Fruit fly (Drosophila melanogaster): ENCODE measurements around the gene CkIIalpha-i1.

The CkIIalpha-i1 gene

dm6 chr3L:15826347-15826984 lies 9.7 kb downstream of the CkIIalpha-i1 start, which contains the start of the genes DCP2 and dbo (continued):
- no peak for TF ChIP-seq CG12236 (GFP tag; optimal IDR thresholded peaks at IDR 0.05)
- peak; percentile 5 for TF ChIP-seq CG12744 (GFP tag; optimal IDR thresholded peaks at IDR 0.05)
- no peak for TF ChIP-seq CG13123 (GFP tag; optimal IDR thresholded peaks at IDR 0.05)
- peak; percentile 74 for TF ChIP-seq E2f1 (GFP tag; IDR thresholded peaks at IDR 0.05)
- peak; percentile 4; the same call in 1 of the 2 replicates for TF ChIP-seq chm (GFP tag; IDR thresholded peaks at IDR 0.05)
- TF ChIP-seq sc (optimal IDR thresholded peaks at IDR 0.05), result no peak
- TF ChIP-seq sc (GFP tag; optimal IDR thresholded peaks at IDR 0.05), result no peak
- TF ChIP-seq Sox100B (GFP tag; optimal IDR thresholded peaks at IDR 0.05), result peak; percentile 73
- TF ChIP-seq klu (GFP tag; IDR thresholded peaks at IDR 0.05), result no peak
- peak; percentile 79 for TF ChIP-seq CG2116 (GFP tag; optimal IDR thresholded peaks at IDR 0.05)
- peak; percentile 35 for TF ChIP-seq schlank (tag; optimal IDR thresholded peaks at IDR 0.05)
- TF ChIP-seq CG1603 (tag; optimal IDR thresholded peaks at IDR 0.05), result peak; percentile 26
- no peak; the same call in 1 of the 3 replicates for TF ChIP-seq zen2 (GFP tag; IDR thresholded peaks at IDR 0.05; ENCODE audit: partially characterized antibody)
- TF ChIP-seq HmgD (GFP tag; optimal IDR thresholded peaks at IDR 0.05), result no peak
- TF ChIP-seq cato (GFP tag; optimal IDR thresholded peaks at IDR 0.05; ENCODE audit: borderline replicate concordance), result peak; percentile 19
- TF ChIP-seq CG10979 (tag; optimal IDR thresholded peaks at IDR 0.05), result no peak
- TF ChIP-seq kah (GFP tag; optimal IDR thresholded peaks at IDR 0.05), result no peak
- TF ChIP-seq Rx (GFP tag; IDR thresholded peaks at IDR 0.05), result peak; percentile 43; the same call in 1 of the 2 replicates
- TF ChIP-seq bigmax (GFP tag; optimal IDR thresholded peaks at IDR 0.05), result no peak
- TF ChIP-seq CG33557 (GFP tag; optimal IDR thresholded peaks at IDR 0.05), result peak; percentile 32
- no peak for TF ChIP-seq Ravus (GFP tag; IDR thresholded peaks at IDR 0.05)
- TF ChIP-seq dan (GFP tag; IDR thresholded peaks at IDR 0.05), result no peak
- TF ChIP-seq CG9797 (GFP tag; optimal IDR thresholded peaks at IDR 0.05), result peak; percentile 50
- TF ChIP-seq CG14667 (GFP tag; IDR thresholded peaks at IDR 0.05), result peak; percentile 54
- TF ChIP-seq Xbp1 (GFP tag; optimal IDR thresholded peaks at IDR 0.05), result peak; percentile 77
- TF ChIP-seq CG13287 (GFP tag; IDR thresholded peaks at IDR 0.05; ENCODE audit: partially characterized antibody), result peak; percentile 86
- TF ChIP-seq ash1 (GFP tag; optimal IDR thresholded peaks at IDR 0.05), result no peak
- TF ChIP-seq otp (GFP tag; IDR thresholded peaks at IDR 0.05), result 0 out of 3 replicates have a peak, but pooled peaks have one; percentile 28
- no peak for TF ChIP-seq CG15011 (GFP tag; optimal IDR thresholded peaks at IDR 0.05)
- no peak for TF ChIP-seq Optix (GFP tag; IDR thresholded peaks at IDR 0.05)
- 0 out of 2 replicates have a peak, but pooled peaks have one; percentile 63 for TF ChIP-seq ranshi (GFP tag; IDR thresholded peaks at IDR 0.05)
- TF ChIP-seq Nf-YB (GFP tag; optimal IDR thresholded peaks at IDR 0.05), result no peak
- no peak for TF ChIP-seq grn (GFP tag; optimal IDR thresholded peaks at IDR 0.05)
- TF ChIP-seq crol (GFP tag; IDR thresholded peaks at IDR 0.05), result no peak
- peak; percentile 55 to 61 for TF ChIP-seq Pdp1 (GFP tag; optimal IDR thresholded peaks at IDR 0.05)
- no peak for TF ChIP-seq tll (GFP tag; optimal IDR thresholded peaks at IDR 0.05)
- TF ChIP-seq seq (GFP tag; IDR thresholded peaks at IDR 0.05), result peak; percentile 44; the same call in 1 of the 2 replicates
- TF ChIP-seq NK7.1 (GFP tag; optimal IDR thresholded peaks at IDR 0.05), result no peak
- TF ChIP-seq cwo (GFP tag; optimal IDR thresholded peaks at IDR 0.05), result no peak
- TF ChIP-seq CG2120 (GFP tag; optimal IDR thresholded peaks at IDR 0.05), result peak; percentile 81
- TF ChIP-seq Opbp (GFP tag; IDR thresholded peaks at IDR 0.05; ENCODE audit: partially characterized antibody), result peak; percentile 90
- TF ChIP-seq toy (GFP tag; IDR thresholded peaks at IDR 0.05), result peak; percentile 56
- no peak for TF ChIP-seq Eip74EF (GFP tag; optimal IDR thresholded peaks at IDR 0.05)
- peak; percentile 85 for TF ChIP-seq row (GFP tag; IDR thresholded peaks at IDR 0.05)
- no peak for TF ChIP-seq Camta (GFP tag; optimal IDR thresholded peaks at IDR 0.05)
- TF ChIP-seq disco-r (GFP tag; optimal IDR thresholded peaks at IDR 0.05), result no peak
- peak; percentile 47 for TF ChIP-seq CG10654 (GFP tag; optimal IDR thresholded peaks at IDR 0.05)
- peak; percentile 61 for TF ChIP-seq lab (GFP tag; optimal IDR thresholded peaks at IDR 0.05)
- TF ChIP-seq CG16779 (GFP tag; IDR thresholded peaks at IDR 0.05), result no peak
- no peak for TF ChIP-seq sens-2 (GFP tag; IDR thresholded peaks at IDR 0.05)
